Fruit fly (Drosophila melanogaster) whole organism, wandering third instar larva: ENCODE data around the gene CG7611.
A peak's percentile ranks its signal among the peaks of the same experiment; 100 is the strongest.

Experiments
- CG32264 ChIP-seq: fragments of 200-800 bp; sonication (Bioruptor generic); optimal IDR thresholded peaks from 2 replicates; lab custom pipeline; 2016; ENCODE audit warnings: missing biosample characterization, missing genetic modification characterization
- CrebA ChIP-seq: fragments of 200-800 bp; sonication (Bioruptor generic); optimal IDR thresholded peaks from 2 replicates; lab custom pipeline; 2016; ENCODE audit warnings: missing biosample characterization, mild to moderate bottlenecking, missing genetic modification characterization, borderline replicate concordance
- Hnf4 ChIP-seq: fragments of 200-800 bp; sonication (Bioruptor generic); optimal IDR thresholded peaks from 2 replicates; lab custom pipeline; 2016; ENCODE audit warnings: missing biosample characterization, mild to moderate bottlenecking, missing genetic modification characterization
- Hr78 ChIP-seq: fragments of >200 bp; optimal IDR thresholded peaks from 2 replicates; lab custom pipeline; 2017; ENCODE audit warnings: missing biosample characterization, missing genetic modification characterization
- Hr83 ChIP-seq: fragments of 200-300 bp; sonication (Bioruptor generic); optimal IDR thresholded peaks from 2 replicates; lab custom pipeline; 2016; ENCODE audit warnings: missing biosample characterization, mild to moderate bottlenecking, missing genetic modification characterization, moderate library complexity; ENCODE audit not compliant: poor library complexity, severe bottlenecking
- Myc ChIP-seq: fragments of >200 bp; optimal IDR thresholded peaks from 2 replicates; lab custom pipeline; 2017
- N ChIP-seq: fragments of >200 bp; optimal IDR thresholded peaks from 2 replicates; lab custom pipeline; 2018; ENCODE audit warnings: missing biosample characterization, missing external identifiers, missing genetic modification characterization
- OdsH ChIP-seq: fragments of 200-800 bp; sonication (Bioruptor generic); optimal IDR thresholded peaks from 2 replicates; lab custom pipeline; 2016; ENCODE audit warnings: missing biosample characterization, mild to moderate bottlenecking, missing genetic modification characterization
- dl ChIP-seq, 2 experiments: fragments of 175-275, 200-275 bp in 1 of 2; fragments of 200-275 bp in 1 of 2; sonication (Bioruptor generic); optimal IDR thresholded peaks; lab custom pipeline; 2018; ENCODE audit warnings: mild to moderate bottlenecking in 2 of 2, missing biosample characterization in 2 of 2, missing genetic modification characterization in 2 of 2, moderate library complexity in 2 of 2; ENCODE audit not compliant: partially characterized antibody in 2 of 2, insufficient read depth in 1 of 2
- ey ChIP-seq: fragments of 200-800 bp; sonication (Bioruptor generic); optimal IDR thresholded peaks from 2 replicates; lab custom pipeline; 2016; ENCODE audit warnings: missing biosample characterization, missing genetic modification characterization
- jim ChIP-seq: fragments of 175-275, 200-325 bp; sonication (Bioruptor generic); optimal IDR thresholded peaks from 2 replicates; lab custom pipeline; 2016; ENCODE audit warnings: missing biosample characterization, mild to moderate bottlenecking, missing genetic modification characterization
- lola ChIP-seq: fragments of >200 bp; optimal IDR thresholded peaks from 2 replicates; lab custom pipeline; 2017; ENCODE audit warnings: missing biosample characterization, missing genetic modification characterization
- sage ChIP-seq: fragments of 200-800 bp; sonication (Bioruptor generic); optimal IDR thresholded peaks from 2 replicates; lab custom pipeline; 2016; ENCODE audit warnings: missing biosample characterization, mild to moderate bottlenecking, missing genetic modification characterization
- woc ChIP-seq: sonication (Bioruptor generic); optimal IDR thresholded peaks from 2 replicates; lab custom pipeline; 2016; ENCODE audit warnings: missing biosample characterization, mild to moderate bottlenecking, missing genetic modification characterization

CG7611 gene

DNA sequence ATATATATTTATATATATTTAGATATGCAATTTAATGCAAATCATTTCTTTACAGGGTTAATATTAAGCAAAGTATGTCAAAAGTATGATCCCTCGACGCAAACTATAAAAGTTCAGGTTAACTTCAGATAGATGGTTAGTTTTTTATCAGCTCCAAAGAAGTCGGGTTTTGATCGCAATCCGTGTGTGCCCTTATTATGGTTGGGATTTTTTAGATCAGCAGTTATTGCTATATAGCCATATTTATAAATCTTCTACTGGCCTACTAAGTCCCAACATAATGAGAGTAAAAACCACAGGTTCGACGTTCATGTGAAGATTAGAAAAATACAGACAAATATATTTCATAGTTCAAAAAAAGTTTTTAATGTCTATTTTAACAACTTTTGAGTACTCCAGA lies 50.8 kb downstream of the CG7611 start, which contains the start of gene EMC10:
Gene EMC10, plus strand, starts transcription at position 301 of the 400 bp plus-strand sequence.
- TF ChIP-seq Hnf4 (GFP tag; lab: Kevin White, UChicago) (no peak), ey (no peak), sage (no peak), Hr83 (no peak), CG32264 (GFP tag; lab: Kevin White, UChicago) (no peak), dl (GFP tag; optimal IDR thresholded peaks at IDR 0.05; lab: Kevin White, UChicago; ENCODE audit: insufficient read depth in 1 of 2, partially characterized antibody in 2 of 2) (no peak), lola (GFP tag; lab: Kevin White, UChicago) (no peak), jim (GFP tag; lab: Kevin White, UChicago) (no peak), woc (GFP tag; lab: Kevin White, UChicago) (no peak), Hr78 (GFP tag; lab: Kevin White, UChicago) (no peak), OdsH (no peak), N (no peak), CrebA (GFP tag; lab: Kevin White, UChicago) (no peak)

DNA sequence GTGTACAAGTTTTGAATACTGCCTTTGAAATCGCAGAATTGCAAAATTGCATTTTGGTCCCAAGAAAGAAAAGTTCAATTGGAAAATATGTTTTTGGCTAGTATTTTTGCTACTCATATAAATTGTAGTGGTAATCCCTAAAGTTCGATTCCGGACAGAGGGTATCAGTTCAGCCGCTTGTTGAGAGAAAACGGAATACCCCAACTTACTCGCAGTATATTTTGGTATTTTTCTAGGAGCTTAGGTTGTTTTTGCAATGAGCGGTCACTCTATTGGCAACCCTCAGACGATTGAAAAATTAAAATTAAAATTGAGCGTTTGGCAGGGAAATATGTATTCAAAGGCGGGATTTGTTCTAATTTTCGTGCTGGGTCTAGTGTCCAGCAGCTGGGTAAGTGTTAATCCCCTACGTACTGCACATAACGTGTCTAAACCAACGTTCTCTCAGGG lies 51.3 kb downstream of the CG7611 start:
- TF ChIP-seq N: no peak
- peak; percentile 7 for TF ChIP-seq woc (GFP tag; lab: Kevin White, UChicago)
- peak; percentile 59 for TF ChIP-seq Myc (lab: Kevin White, UChicago)
- TF ChIP-seq Hnf4 (GFP tag; lab: Kevin White, UChicago): no peak
